Worm (Caenorhabditis elegans): ENCODE data around the gene dnj-11.
"Not testable (repeated sequence)": the region's sequence is repeated elsewhere in the genome, so short reads cannot be mapped to it uniquely, and the experiment has no call there.

The dnj-11 gene

DNA sequence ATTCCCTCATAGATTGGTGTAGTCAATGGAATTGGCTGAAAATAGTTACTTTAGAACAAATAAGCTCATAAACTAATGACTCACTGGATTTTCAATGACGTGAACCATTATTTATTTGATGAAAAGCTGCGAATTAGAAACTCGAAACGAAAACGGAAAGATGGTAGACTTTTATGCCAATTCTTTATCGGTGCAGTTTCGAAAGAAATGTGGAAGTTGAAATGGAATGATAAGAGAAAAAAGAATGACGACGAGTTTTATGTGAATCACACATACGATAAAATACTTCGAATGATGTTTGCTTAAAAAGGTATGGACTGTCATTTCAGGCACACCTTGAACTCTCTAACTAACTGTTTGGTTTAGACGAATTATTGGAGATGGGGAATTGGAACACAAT lies 4.4 kb downstream of the dnj-11 start, which contains the start of the genes lec-11 and irld-7:
Gene lec-11 (minus strand): TSS at position 126 of the 400 bp plus-strand sequence.
Gene irld-7 (plus strand): TSS at position 332 of the 400 bp plus-strand sequence.
- TF ChIP-seq elt-2 (tag; optimal IDR thresholded peaks at IDR 0.05) = peak; percentile 46
- TF ChIP-seq lin-14 (GFP tag; optimal IDR thresholded peaks at IDR 0.05) = no peak

- not testable (repeated sequence) for TF ChIP-seq elt-3 (tag; optimal IDR thresholded peaks at IDR 0.05); ceh-8 (GFP tag; optimal IDR thresholded peaks at IDR 0.05); C34B4.2 (tag; optimal IDR thresholded peaks at IDR 0.05)
These were observed 5.5 kb downstream of the dnj-11 start, which contains the start of the genes nspb-1 and nspb-2 for ce11 chrIV:6591010-6591746. Gene nspb-1 (minus strand): TSS chrIV:6591110. Gene nspb-2 (plus strand): TSS chrIV:6591696.

ce11 chrIV:6594871-6595270 lies 9.2 kb downstream of the dnj-11 start, which contains the start of gene nspb-3:
Gene nspb-3 (minus strand): TSS chrIV:6594971.
- not testable (repeated sequence) for TF ChIP-seq elt-2, aha-1, jun-1 (tag; optimal IDR thresholded peaks at IDR 0.05)

DNA sequence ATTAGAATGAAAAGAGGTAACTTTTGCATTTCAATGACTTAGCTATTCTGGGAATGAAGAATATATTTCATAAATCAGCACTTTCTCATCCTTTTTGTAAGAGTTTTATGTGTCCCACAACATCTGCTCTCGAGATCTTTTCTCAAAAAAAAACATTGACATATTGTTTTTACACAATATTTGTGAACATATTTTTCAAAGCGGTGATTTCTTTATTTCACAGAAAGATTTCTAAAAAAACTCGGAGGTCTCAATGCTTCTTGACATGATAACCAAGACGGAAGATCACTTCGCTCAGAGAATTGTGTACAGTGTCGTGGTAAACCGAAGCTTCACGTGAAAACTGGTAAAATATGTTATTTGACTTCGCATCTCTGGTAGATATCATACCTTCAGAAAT lies 10.2 kb downstream of the dnj-11 start, which contains the start of gene F38A5.22:
Gene F38A5.22 (minus strand): TSS at position 29 of the 400 bp plus-strand sequence.
- TF ChIP-seq tbx-2 (tag; optimal IDR thresholded peaks at IDR 0.05) = no peak
- TF ChIP-seq fkh-8 (tag; optimal IDR thresholded peaks at IDR 0.05) = no peak
- TF ChIP-seq C34B4.2 (tag; optimal IDR thresholded peaks at IDR 0.05) = no peak
- no peak for TF ChIP-seq grh-1 (GFP tag; IDR thresholded peaks at IDR 0.05)
- no peak for TF ChIP-seq ceh-88 (GFP tag; IDR thresholded peaks at IDR 0.05)
- no peak for TF ChIP-seq alr-1 (tag; optimal IDR thresholded peaks at IDR 0.05; ENCODE audit: borderline replicate concordance)
- no peak for TF ChIP-seq nhr-71 (tag; optimal IDR thresholded peaks at IDR 0.05)
- no peak for TF ChIP-seq unc-86 (tag; optimal IDR thresholded peaks at IDR 0.05)
- TF ChIP-seq nhr-76 (tag; optimal IDR thresholded peaks at IDR 0.05) = no peak
- no peak for TF ChIP-seq ceh-90 (tag; optimal IDR thresholded peaks at IDR 0.05)
- no peak for TF ChIP-seq rnt-1 (tag; optimal IDR thresholded peaks at IDR 0.05)
- TF ChIP-seq xbp-1 (tag; optimal IDR thresholded peaks at IDR 0.05) = no peak
- no peak for TF ChIP-seq nhr-77 (tag; optimal IDR thresholded peaks at IDR 0.05)
- TF ChIP-seq ets-5 (GFP tag; IDR thresholded peaks at IDR 0.05) = no peak
- TF ChIP-seq fkh-10 (GFP tag; optimal IDR thresholded peaks at IDR 0.05) = no peak
- TF ChIP-seq hlh-17 (GFP tag; optimal IDR thresholded peaks at IDR 0.05; ENCODE audit: borderline replicate concordance) = no peak

DNA sequence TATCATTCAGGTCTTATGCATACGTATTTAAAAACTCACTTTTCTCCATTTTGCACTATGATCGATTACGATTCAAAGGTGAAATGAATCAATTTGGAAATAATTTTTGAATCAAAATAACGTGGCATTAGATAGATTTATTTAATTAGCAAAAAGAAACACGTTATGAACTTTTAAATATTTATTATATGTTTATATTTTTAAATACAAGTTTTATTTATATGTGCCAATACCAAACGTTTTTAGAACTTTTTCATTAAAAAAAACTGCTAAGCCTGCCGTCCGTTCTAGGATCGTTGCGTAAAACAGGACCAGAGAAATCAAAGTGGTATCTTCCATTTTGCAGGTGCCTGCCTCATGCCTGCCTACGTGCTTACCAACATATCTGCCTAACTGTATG lies 11.6 kb downstream of the dnj-11 start, which contains the start of gene F38A5.6:
Gene F38A5.6 (minus strand): TSS at position 101 of the 400 bp plus-strand sequence.
- TF ChIP-seq irx-1 (tag; optimal IDR thresholded peaks at IDR 0.05) (no peak), efl-1 (optimal IDR thresholded peaks at IDR 0.05) (no peak), efl-1 (GFP tag; optimal IDR thresholded peaks at IDR 0.05 in 1 of 2) (peak in 1 of 2 experiments; percentile 88)

DNA sequence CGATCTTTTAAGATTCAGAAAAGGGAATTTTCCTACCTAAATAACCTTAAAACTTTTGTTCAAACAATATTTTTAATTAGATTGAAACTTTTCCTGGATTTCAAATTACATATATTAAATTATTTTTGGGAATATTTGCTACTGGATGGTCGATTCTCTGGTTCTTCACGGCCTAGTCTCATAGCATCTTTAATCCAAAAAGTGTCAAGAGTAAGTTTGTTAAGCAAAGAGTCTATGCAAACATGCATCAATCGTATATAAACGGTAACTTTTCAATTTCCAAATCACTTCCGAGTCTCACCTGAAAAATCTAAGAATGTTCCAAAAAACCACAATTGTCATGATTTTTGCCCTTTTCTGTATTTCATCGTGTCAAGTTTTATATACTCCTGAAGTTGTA lies 12.2 kb downstream of the dnj-11 start, which contains the start of gene nspb-4:
Gene nspb-4 (plus strand): TSS at position 301 of the 400 bp plus-strand sequence.
- TF ChIP-seq nhr-71, hlh-4, nhr-77 (tag; optimal IDR thresholded peaks at IDR 0.05): not testable (repeated sequence)

- TF ChIP-seq nhr-19 (GFP tag; conservative IDR thresholded peaks at IDR 0.05); C04F5.9 (tag; optimal IDR thresholded peaks at IDR 0.05); nhr-11 (tag; optimal IDR thresholded peaks at IDR 0.05): not testable (repeated sequence)
These were observed 13.1 kb downstream of the dnj-11 start, which contains the start of gene nspb-5 for ce11 chrIV:6598740-6599139. Gene nspb-5 (plus strand): TSS chrIV:6599040.
